Fruit fly (Drosophila melanogaster): Measurements from ENCODE around the gene obst-I.

The obst-I gene

dm6 chr3L:2262515-2262944 lies 5.1 kb upstream of the obst-I start, which contains the start of the genes oxt and CG13807 (continued):
- TF ChIP-seq Opbp (GFP tag; IDR thresholded peaks at IDR 0.05; ENCODE audit: partially characterized antibody) (no peak), seq (GFP tag; IDR thresholded peaks at IDR 0.05) (peak; percentile 84), CG10274 (GFP tag; optimal IDR thresholded peaks at IDR 0.05) (peak; percentile 42), CG3838 (GFP tag; optimal IDR thresholded peaks at IDR 0.05) (no peak), Bgb (GFP tag; IDR thresholded peaks at IDR 0.05; ENCODE audit: partially characterized antibody) (no peak), grau (tag; optimal IDR thresholded peaks at IDR 0.05) (peak; percentile 89), tx (GFP tag; optimal IDR thresholded peaks at IDR 0.05) (peak; percentile 23), Camta (GFP tag; optimal IDR thresholded peaks at IDR 0.05) (peak; percentile 67), CG15073 (GFP tag; optimal IDR thresholded peaks at IDR 0.05) (peak; percentile 31), wor (GFP tag; IDR thresholded peaks at IDR 0.05) (peak; percentile 79), cwo (GFP tag; optimal IDR thresholded peaks at IDR 0.05) (peak; percentile 69), CG6654 (GFP tag; optimal IDR thresholded peaks at IDR 0.05) (peak; percentile 60), jing (GFP tag; optimal IDR thresholded peaks at IDR 0.05) (peak; percentile 72), tgo (GFP tag; IDR thresholded peaks at IDR 0.05) (peak; percentile 89), CG2712 (tag; optimal IDR thresholded peaks at IDR 0.05) (peak; percentile 92), klu (GFP tag; IDR thresholded peaks at IDR 0.05) (peak; percentile 83), Hmx (GFP tag; optimal IDR thresholded peaks at IDR 0.05) (no peak), CG5180 (GFP tag; optimal IDR thresholded peaks at IDR 0.05) (peak; percentile 26), fd3F (GFP tag; optimal IDR thresholded peaks at IDR 0.05) (peak; percentile 87), CG31365 (tag; optimal IDR thresholded peaks at IDR 0.05) (peak; percentile 36), ATbp (GFP tag; optimal IDR thresholded peaks at IDR 0.05) (peak; percentile 78), CG10366 (GFP tag; IDR thresholded peaks at IDR 0.05) (peak; percentile 86), repo (GFP tag; optimal IDR thresholded peaks at IDR 0.05) (no peak), HLH3B (GFP tag; IDR thresholded peaks at IDR 0.05) (peak; percentile 82), salm (tag; optimal IDR thresholded peaks at IDR 0.05) (peak; percentile 70), CG17186 (GFP tag; optimal IDR thresholded peaks at IDR 0.05) (peak; percentile 71), Doc3 (GFP tag; IDR thresholded peaks at IDR 0.05; ENCODE audit: partially characterized antibody) (no peak), da (GFP tag; optimal IDR thresholded peaks at IDR 0.05) (peak; percentile 30), Ets65A (GFP tag) (no peak), CG7786 (GFP tag; optimal IDR thresholded peaks at IDR 0.05) (peak; percentile 49), CG9215 (GFP tag; IDR thresholded peaks at IDR 0.05) (peak; percentile 78), Vsx1 (GFP tag; optimal IDR thresholded peaks at IDR 0.05) (peak; percentile 94), CG12769 (tag; optimal IDR thresholded peaks at IDR 0.05) (peak; percentile 89), Oaz (GFP tag; IDR thresholded peaks at IDR 0.05) (peak; percentile 75), ham (GFP tag; IDR thresholded peaks at IDR 0.05) (peak; percentile 53; the same call in 1 of the 2 replicates), Antp (GFP tag; optimal IDR thresholded peaks at IDR 0.05) (peak; percentile 49), CG30020 (tag; optimal IDR thresholded peaks at IDR 0.05) (peak; percentile 74), CG15601 (tag; optimal IDR thresholded peaks at IDR 0.05) (peak; percentile 84), CG14860 (GFP tag; IDR thresholded peaks at IDR 0.05; ENCODE audit: partially characterized antibody) (no peak), CG4282 (GFP tag; optimal IDR thresholded peaks at IDR 0.05) (no peak), vvl (GFP tag; IDR thresholded peaks at IDR 0.05) (peak; percentile 94), scrt (GFP tag; optimal IDR thresholded peaks at IDR 0.05) (peak; percentile 62), wdn (GFP tag; IDR thresholded peaks at IDR 0.05) (peak; percentile 80), sug (tag; optimal IDR thresholded peaks at IDR 0.05) (peak; percentile 89), CG33213 (GFP tag; optimal IDR thresholded peaks at IDR 0.05) (peak; percentile 73), CG3065 (GFP tag; optimal IDR thresholded peaks at IDR 0.05) (peak; percentile 59), CG9932 (GFP tag; IDR thresholded peaks at IDR 0.05) (peak; percentile 92), CG10959 (GFP tag; IDR thresholded peaks at IDR 0.05) (peak; percentile 54), psq (GFP tag; optimal IDR thresholded peaks at IDR 0.05) (peak; percentile 50), CG7372 (GFP tag; IDR thresholded peaks at IDR 0.05) (peak; percentile 88), CG12236 (GFP tag; optimal IDR thresholded peaks at IDR 0.05) (no peak)

Measured in whole organism, embryonic.